Fruit fly (Drosophila melanogaster) whole organism, embryonic: Measurements from ENCODE around the gene RpL28.

Experiments
- B-H2 ChIP-seq: fragments of 200-800 bp; sonication (Bioruptor generic); optimal IDR thresholded peaks from 2 replicates; lab custom pipeline; 2018; ENCODE audit warnings: missing biosample characterization, mild to moderate bottlenecking, missing genetic modification characterization
- BEAF-32 ChIP-seq: fragments of 200-800 bp; sonication (Bioruptor generic); optimal IDR thresholded peaks from 3 replicates; lab custom pipeline; 2017; ENCODE audit warnings: missing biosample characterization, missing genetic modification characterization, mild to moderate bottlenecking, moderate library complexity, missing genetic modification reagents
- BtbVII ChIP-seq: fragments of 200-800 bp; sonication (Bioruptor generic); optimal IDR thresholded peaks from 3 replicates; lab custom pipeline; 2017; ENCODE audit warnings: missing biosample characterization, mild to moderate bottlenecking, missing genetic modification characterization
- Bteb2 ChIP-seq: fragments of 200-800 bp; sonication (Bioruptor generic); optimal IDR thresholded peaks from 2 replicates; lab custom pipeline; 2016; ENCODE audit warnings: missing biosample characterization, missing genetic modification characterization
- CG13894 ChIP-seq: fragments of 200-800 bp; sonication (Bioruptor generic); optimal IDR thresholded peaks from 3 replicates; lab custom pipeline; 2018; ENCODE audit warnings: missing biosample characterization, mild to moderate bottlenecking, missing genetic modification characterization, moderate library complexity
- CG2199 ChIP-seq: fragments of 200-800 bp; sonication (Bioruptor generic); IDR thresholded peaks from 3 replicates; pipeline ENCODE4 v1.3.6; 2022; ENCODE audit warnings: missing biosample characterization, missing genetic modification characterization
- CG34224 ChIP-seq: fragments of 200-800 bp; sonication (Bioruptor generic); IDR thresholded peaks from 3 replicates; pipeline ENCODE4 v1.3.6; 2022; ENCODE audit warnings: missing biosample characterization, missing genetic modification characterization; ENCODE audit not compliant: partially characterized antibody
- CG34422 ChIP-seq: fragments of 200-800 bp; sonication (Bioruptor generic); IDR thresholded peaks from 3 replicates; pipeline ENCODE4 v1.3.6; 2022; ENCODE audit warnings: missing biosample characterization, missing genetic modification characterization
- CHES-1-like ChIP-seq: fragments of 200-800 bp; sonication (Bioruptor generic); optimal IDR thresholded peaks from 2 replicates; lab custom pipeline; 2016; ENCODE audit warnings: missing biosample characterization, missing genetic modification characterization
- CTCF ChIP-seq: fragments of 200-800 bp; sonication (Bioruptor generic); optimal IDR thresholded peaks from 2 replicates; lab custom pipeline; 2017; ENCODE audit warnings: missing biosample characterization, mild to moderate bottlenecking, missing genetic modification characterization, moderate library complexity
- D ChIP-seq, 2 experiments: fragments of 200-800 bp in 1 of 2; fragments of >200 bp in 1 of 2; sonication (Bioruptor generic) in 1 of 2; optimal IDR thresholded peaks; 2 replicates in 1 of 2; 3 replicates in 1 of 2; lab custom pipeline; 2017; ENCODE audit warnings: mild to moderate bottlenecking in 1 of 2, missing biosample characterization in 1 of 2, missing genetic modification characterization in 1 of 2, missing genetic modification reagents in 1 of 2
- Dek ChIP-seq: fragments of 200-800 bp; sonication (Bioruptor generic); optimal IDR thresholded peaks from 3 replicates; lab custom pipeline; 2019; ENCODE audit warnings: missing biosample characterization, mild to moderate bottlenecking, missing genetic modification characterization, moderate library complexity
- Dll ChIP-seq: fragments of 200-800 bp; sonication (Bioruptor generic); IDR thresholded peaks from 4 replicates; pipeline ENCODE4 v1.3.6; 2022; ENCODE audit warnings: missing biosample characterization, missing genetic modification characterization; ENCODE audit not compliant: partially characterized antibody
- E2f2 ChIP-seq: fragments of 200-800 bp; sonication (Bioruptor generic); IDR thresholded peaks from 2 replicates; pipeline ENCODE4 v1.3.6; 2022; ENCODE audit warnings: missing biosample characterization, missing genetic modification characterization
- ERR ChIP-seq: fragments of 200-800 bp; sonication (Bioruptor generic); optimal IDR thresholded peaks from 2 replicates; lab custom pipeline; 2016; ENCODE audit warnings: missing biosample characterization, missing genetic modification characterization
- Ets97D ChIP-seq: fragments of 200-800 bp; sonication (Bioruptor generic); optimal IDR thresholded peaks from 3 replicates; lab custom pipeline; 2016; ENCODE audit warnings: missing biosample characterization, missing genetic modification characterization
- GATAe ChIP-seq: fragments of 200-800 bp; sonication (Bioruptor generic); conservative IDR thresholded peaks from 2 replicates; pipeline ENCODE4 v1.3.6; 2022; ENCODE audit warnings: missing biosample characterization, missing genetic modification characterization
- HmgD ChIP-seq: fragments of 200-800 bp; sonication (Bioruptor generic); optimal IDR thresholded peaks from 3 replicates; lab custom pipeline; 2016; ENCODE audit warnings: missing biosample characterization, missing genetic modification characterization
- Hmr ChIP-seq: fragments of 200-800 bp; sonication (Bioruptor generic); optimal IDR thresholded peaks from 3 replicates; lab custom pipeline; 2017; ENCODE audit warnings: mild to moderate bottlenecking, missing biosample characterization, missing genetic modification reagents, missing genetic modification characterization
- Meics ChIP-seq: fragments of 200-800 bp; sonication (Bioruptor generic); optimal IDR thresholded peaks from 2 replicates; lab custom pipeline; 2017; ENCODE audit warnings: missing biosample characterization, mild to moderate bottlenecking, missing genetic modification characterization
- NC2β ChIP-seq: fragments of 200-800 bp; sonication (Bioruptor generic); optimal IDR thresholded peaks from 2 replicates; lab custom pipeline; 2016; ENCODE audit warnings: missing biosample characterization, missing genetic modification characterization
- Sry-δ ChIP-seq: fragments of 200-800 bp; sonication (Bioruptor generic); optimal IDR thresholded peaks from 2 replicates; lab custom pipeline; 2016; ENCODE audit warnings: missing biosample characterization, missing genetic modification characterization
- Ssrp ChIP-seq: fragments of 200-800 bp; sonication (Bioruptor generic); optimal IDR thresholded peaks from 2 replicates; lab custom pipeline; 2018; ENCODE audit warnings: missing biosample characterization, mild to moderate bottlenecking, missing genetic modification characterization, moderate library complexity
- Xrp1 ChIP-seq: fragments of 200-800 bp; sonication (Bioruptor generic); IDR thresholded peaks from 2 replicates; pipeline ENCODE4 v1.3.6; 2022; ENCODE audit warnings: missing biosample characterization, missing genetic modification characterization
- bigmax ChIP-seq: fragments of 200-800 bp; sonication (Bioruptor generic); optimal IDR thresholded peaks from 2 replicates; lab custom pipeline; 2018; ENCODE audit warnings: missing biosample characterization, mild to moderate bottlenecking, missing genetic modification characterization
- br ChIP-seq: fragments of >200 bp; optimal IDR thresholded peaks from 2 replicates; lab custom pipeline; 2017
- ci ChIP-seq: fragments of 200-800 bp; sonication (Bioruptor generic); IDR thresholded peaks from 3 replicates; pipeline ENCODE4 v1.3.6; 2022; ENCODE audit warnings: missing biosample characterization, missing genetic modification characterization
- crp ChIP-seq, 2 experiments: fragments of 200-800 bp; sonication (Bioruptor generic); optimal IDR thresholded peaks; 2 replicates in 1 of 2; 3 replicates in 1 of 2; lab custom pipeline; 2017; ENCODE audit warnings: missing biosample characterization in 2 of 2, missing genetic modification characterization in 2 of 2, mild to moderate bottlenecking in 1 of 2, moderate library complexity in 1 of 2
- dan ChIP-seq: fragments of 200-800 bp; sonication (Bioruptor generic); IDR thresholded peaks from 2 replicates; pipeline ENCODE4 v1.3.6; 2022; ENCODE audit warnings: missing biosample characterization, missing genetic modification characterization
- eyg ChIP-seq: fragments of 200-800 bp; sonication (Bioruptor generic); optimal IDR thresholded peaks from 3 replicates; lab custom pipeline; 2016; ENCODE audit warnings: missing biosample characterization, missing genetic modification characterization
- fu2 ChIP-seq: fragments of 200-800 bp; sonication (Bioruptor generic); optimal IDR thresholded peaks from 2 replicates; lab custom pipeline; 2016; ENCODE audit warnings: missing biosample characterization, missing genetic modification characterization
- grau ChIP-seq: fragments of 200-800 bp; optimal IDR thresholded peaks from 3 replicates; lab custom pipeline; 2019; ENCODE audit warnings: missing biosample characterization, mild to moderate bottlenecking, missing genetic modification characterization, moderate library complexity
- hbn ChIP-seq: fragments of 200-800 bp; sonication (Bioruptor generic); IDR thresholded peaks from 2 replicates; pipeline ENCODE4 v1.3.6; 2022; ENCODE audit warnings: missing biosample characterization, missing genetic modification characterization; ENCODE audit not compliant: partially characterized antibody
- inv ChIP-seq: fragments of 200-800 bp; sonication (Bioruptor generic); IDR thresholded peaks from 2 replicates; pipeline ENCODE4 v1.3.6; 2022; ENCODE audit warnings: missing biosample characterization, missing genetic modification characterization; ENCODE audit not compliant: partially characterized antibody
- jumu ChIP-seq: fragments of 200-800 bp; sonication (Bioruptor generic); optimal IDR thresholded peaks from 3 replicates; lab custom pipeline; 2016; ENCODE audit warnings: missing biosample characterization, missing genetic modification characterization
- mam ChIP-seq: fragments of 200-800 bp; sonication (Bioruptor generic); optimal IDR thresholded peaks from 3 replicates; lab custom pipeline; 2016; ENCODE audit warnings: missing biosample characterization, missing genetic modification characterization
- nerfin-1 ChIP-seq: fragments of 200-800 bp; sonication (Bioruptor generic); optimal IDR thresholded peaks from 3 replicates; lab custom pipeline; 2019; ENCODE audit warnings: missing biosample characterization, mild to moderate bottlenecking, missing genetic modification characterization, moderate library complexity
- nom ChIP-seq: fragments of 200-800 bp; sonication (Bioruptor generic); optimal IDR thresholded peaks from 2 replicates; lab custom pipeline; 2017; ENCODE audit warnings: missing biosample characterization, missing genetic modification characterization, mild to moderate bottlenecking, moderate library complexity, missing genetic modification reagents
- sqz ChIP-seq: fragments of 200-800 bp; sonication (Bioruptor generic); optimal IDR thresholded peaks from 3 replicates; lab custom pipeline; 2018; ENCODE audit warnings: missing biosample characterization, mild to moderate bottlenecking, missing genetic modification characterization
- ttk ChIP-seq: fragments of 200-800 bp; sonication (Bioruptor generic); IDR thresholded peaks from 2 replicates; pipeline ENCODE4 v2.1.2; 2022; ENCODE audit warnings: missing biosample characterization, missing genetic modification characterization
- tup ChIP-seq: fragments of 200-800 bp; sonication (Bioruptor generic); optimal IDR thresholded peaks from 2 replicates; lab custom pipeline; 2016; ENCODE audit warnings: missing biosample characterization, mild to moderate bottlenecking, missing genetic modification characterization, moderate library complexity
- vnd ChIP-seq: fragments of 200-800 bp; sonication (Bioruptor generic); IDR thresholded peaks from 3 replicates; pipeline ENCODE4 v1.3.6; 2022; ENCODE audit warnings: missing biosample characterization, missing genetic modification characterization; ENCODE audit not compliant: partially characterized antibody
- zen ChIP-seq: fragments of 200-800 bp; sonication (Bioruptor generic); optimal IDR thresholded peaks from 3 replicates; lab custom pipeline; 2018; ENCODE audit warnings: missing biosample characterization, mild to moderate bottlenecking, missing genetic modification characterization, moderate library complexity
- zfh1 ChIP-seq: fragments of 200-800 bp; sonication (Bioruptor generic); IDR thresholded peaks from 3 replicates; pipeline ENCODE4 v1.3.6; 2022; ENCODE audit warnings: missing biosample characterization, missing genetic modification characterization
- zfh2 ChIP-seq: fragments of 200-800 bp; sonication (Bioruptor generic); optimal IDR thresholded peaks from 2 replicates; lab custom pipeline; 2016; ENCODE audit warnings: missing biosample characterization, missing genetic modification characterization

Gene RpL28

dm6 chr3L:3224740-3225719 is 2.3 kb upstream of the RpL28 start, which contains the start of gene Larp4B (continued):
- TF ChIP-seq GATAe (GFP tag; lab: Robert Waterston, UW) (no peak), CG34224 (GFP tag; lab: Robert Waterston, UW) (peak; percentile 55), BtbVII (GFP tag; lab: Kevin White, UChicago) (peak; percentile 15), ttk (GFP tag; lab: Robert Waterston, UW) (no peak), crp (GFP tag; optimal IDR thresholded peaks at IDR 0.05; lab: Kevin White, UChicago) (peak in 1 of 2 experiments; percentile 40), Ssrp (tag; lab: Kevin White, UChicago) (peak; percentile 14), Hmr (GFP tag; lab: Kevin White, UChicago) (peak; percentile 41), nom (GFP tag; lab: Kevin White, UChicago) (peak; percentile 11), NC2β (GFP tag; lab: Kevin White, UChicago) (peak; percentile 25), CG13894 (tag; lab: Kevin White, UChicago) (no peak), Dek (tag; lab: Kevin White, UChicago) (peak; percentile 3), zen (peak; percentile 27), CHES-1-like (GFP tag; lab: Kevin White, UChicago) (peak; percentile 25), ci (GFP tag; lab: Robert Waterston, UW) (0 out of 3 replicates have a peak, but pooled peaks have one; percentile 6), sqz (GFP tag; lab: Kevin White, UChicago) (peak; percentile 77), tup (GFP tag; lab: Kevin White, UChicago) (no peak), Dll (GFP tag; lab: Robert Waterston, UW) (peak; percentile 77), BEAF-32 (peak; percentile 83), HmgD (peak; percentile 35), dan (GFP tag; lab: Robert Waterston, UW) (no peak), nerfin-1 (tag; lab: Kevin White, UChicago) (peak; percentile 17), inv (GFP tag; lab: Robert Waterston, UW) (peak; percentile 59; the same call in 1 of the 2 replicates), CG2199 (0 out of 3 replicates have a peak, but pooled peaks have one; percentile 17), B-H2 (peak; percentile 28), Bteb2 (GFP tag; lab: Kevin White, UChicago) (peak; percentile 33), br (lab: Kevin White, UChicago) (no peak), CTCF (GFP tag; lab: Kevin White, UChicago) (peak; percentile 59), grau (tag; lab: Kevin White, UChicago) (peak; percentile 38), Sry-δ (GFP tag; lab: Kevin White, UChicago) (peak; percentile 69), Xrp1 (peak; percentile 7; the same call in 1 of the 2 replicates), hbn (GFP tag; lab: Robert Waterston, UW) (peak; percentile 64), Meics (GFP tag; lab: Kevin White, UChicago) (peak; percentile 7), zfh2 (GFP tag; lab: Kevin White, UChicago) (peak; percentile 35), bigmax (GFP tag; lab: Kevin White, UChicago) (peak; percentile 19), mam (GFP tag; lab: Kevin White, UChicago) (peak; percentile 28), zfh1 (0 out of 3 replicates have a peak, but pooled peaks have one; percentile 37), vnd (GFP tag; lab: Robert Waterston, UW) (peak; percentile 71), D (optimal IDR thresholded peaks at IDR 0.05; lab: Kevin White, UChicago) (peak; percentile 30), D (GFP tag; optimal IDR thresholded peaks at IDR 0.05; lab: Kevin White, UChicago) (no peak), fu2 (peak; percentile 8), E2f2 (GFP tag; lab: Robert Waterston, UW) (peak; percentile 79), Ets97D (GFP tag; lab: Kevin White, UChicago) (peak; percentile 73), jumu (peak; percentile 4), eyg (GFP tag; lab: Kevin White, UChicago) (no peak), ERR (GFP tag; lab: Kevin White, UChicago) (no peak), CG34422 (GFP tag; lab: Robert Waterston, UW) (peak; percentile 56; the same call in 2 of the 3 replicates)
